Worm (Caenorhabditis elegans) whole organism, L1 larva: ENCODE results near the gene W05H9.4.

Experiments used
- aly-2 ChIP-seq: fragments of 150-350 bp; optimal IDR thresholded peaks from 2 replicates; lab custom pipeline; 2014; ENCODE audit warnings: missing biosample characterization, missing genetic modification characterization
- ama-1 ChIP-seq: fragments of 150-350 bp; optimal IDR thresholded peaks from 2 replicates; lab custom pipeline; 2014
- dpl-1 ChIP-seq, 3 experiments: fragments of 150-350 bp in 2 of 3; sonication (generic microtip) in 1 of 3; optimal IDR thresholded peaks; 2 replicates each; lab custom pipeline; 2014 to 2017; ENCODE audit warnings: missing biosample characterization in 3 of 3, missing genetic modification characterization in 3 of 3, missing genetic modification reagents in 3 of 3
- egl-27 ChIP-seq, 2 experiments: fragments of 150-350 bp in 1 of 2; sonication (generic microtip); optimal IDR thresholded peaks; 3 replicates each; lab custom pipeline; 2017 to 2018; ENCODE audit warnings: missing biosample characterization in 2 of 2, missing genetic modification characterization in 2 of 2, missing genetic modification reagents in 2 of 2
- lin-13 ChIP-seq: fragments of 150-350 bp; optimal IDR thresholded peaks from 2 replicates; lab custom pipeline; 2014; ENCODE audit warnings: missing biosample characterization, missing genetic modification reagents, missing genetic modification characterization
- nhr-28 ChIP-seq: fragments of 150-350 bp; optimal IDR thresholded peaks from 2 replicates; lab custom pipeline; 2014; ENCODE audit warnings: missing biosample characterization, missing genetic modification characterization

DNA sequence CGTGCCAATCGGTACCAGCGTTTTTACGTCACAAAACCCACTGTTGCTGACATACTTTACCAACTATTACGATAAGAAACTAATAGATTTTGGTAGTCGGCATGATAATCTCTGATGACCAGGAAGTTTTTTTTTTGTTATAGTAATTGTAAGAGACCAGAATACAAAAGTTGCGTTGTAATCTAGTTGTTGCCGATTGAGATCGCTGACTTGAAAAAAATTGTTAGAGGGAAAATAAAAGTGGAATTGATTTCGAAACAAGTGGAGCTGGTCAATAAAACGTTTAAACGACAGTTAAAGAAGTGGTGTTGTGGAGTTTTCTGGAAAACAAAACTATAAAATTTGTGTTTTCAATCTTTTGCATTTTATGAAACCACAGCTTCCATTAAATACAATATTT, 6.5 kb upstream of the W05H9.4 start:
- TF ChIP-seq ama-1 (lab: Kevin White, UChicago) (no peak), lin-13 (no peak), nhr-28 (tag; lab: Kevin White, UChicago) (no peak), aly-2 (tag; lab: Kevin White, UChicago) (no peak), egl-27 (tag; optimal IDR thresholded peaks at IDR 0.05; lab: Kevin White, UChicago) (no peak), dpl-1 (GFP tag; optimal IDR thresholded peaks at IDR 0.05; lab: Kevin White, UChicago) (no peak)
